Fruit fly (Drosophila melanogaster): ENCODE results near the gene CG14971.

dm6 chr3L:3460402-3461027 lies 10.6 kb downstream of the CG14971 start, which contains the start of gene eIF5B:
- TF ChIP-seq h (GFP tag; optimal IDR thresholded peaks at IDR 0.05), result peak; percentile 58
- TF ChIP-seq psq (GFP tag; optimal IDR thresholded peaks at IDR 0.05), result peak; percentile 73

Data from whole organism, wandering third instar larva.